Fruit fly (Drosophila melanogaster): ENCODE data around the gene CG34345.

Gene CG34345

dm6 chr2L:6644421-6645059 lies 21.6 kb downstream of the CG34345 start (continued):
- no peak for TF ChIP-seq stc (GFP tag; IDR thresholded peaks at IDR 0.05)
- TF ChIP-seq grau (tag; optimal IDR thresholded peaks at IDR 0.05), result no peak
- TF ChIP-seq Dll (GFP tag; IDR thresholded peaks at IDR 0.05; ENCODE audit: partially characterized antibody), result no peak
- no peak for TF ChIP-seq CG16863 (GFP tag; optimal IDR thresholded peaks at IDR 0.05)
- peak; percentile 66 for TF ChIP-seq Med (GFP tag)
- TF ChIP-seq CG11398 (GFP tag; optimal IDR thresholded peaks at IDR 0.05), result no peak
- TF ChIP-seq CG8924 (tag; optimal IDR thresholded peaks at IDR 0.05), result peak; percentile 8
- no peak for TF ChIP-seq cato (GFP tag; optimal IDR thresholded peaks at IDR 0.05; ENCODE audit: borderline replicate concordance)
- TF ChIP-seq Bdp1 (GFP tag; optimal IDR thresholded peaks at IDR 0.05), result no peak
- 0 out of 3 replicates have a peak, but pooled peaks have one; percentile 55 for TF ChIP-seq ci (GFP tag; IDR thresholded peaks at IDR 0.05)
- TF ChIP-seq ab (GFP tag; optimal IDR thresholded peaks at IDR 0.05), result no peak
- peak; percentile 27 for TF ChIP-seq grn (GFP tag; optimal IDR thresholded peaks at IDR 0.05)
- no peak for TF ChIP-seq CG33557 (GFP tag; optimal IDR thresholded peaks at IDR 0.05)
- TF ChIP-seq Atf3 (GFP tag; optimal IDR thresholded peaks at IDR 0.05), result peak; percentile 37
- peak; percentile 47 for TF ChIP-seq corto (GFP tag; optimal IDR thresholded peaks at IDR 0.05)
- peak; percentile 52 for TF ChIP-seq CG12155 (GFP tag; optimal IDR thresholded peaks at IDR 0.05)
- TF ChIP-seq Eip74EF (GFP tag; optimal IDR thresholded peaks at IDR 0.05), result peak in 1 of 2 experiments; percentile 24
- TF ChIP-seq CG10543 (GFP tag; optimal IDR thresholded peaks at IDR 0.05), result peak; percentile 25
- no peak for TF ChIP-seq so (GFP tag; IDR thresholded peaks at IDR 0.05)
- TF ChIP-seq H2.0 (GFP tag; IDR thresholded peaks at IDR 0.05), result no peak
- no peak for TF ChIP-seq CG14014 (GFP tag; IDR thresholded peaks at IDR 0.05)
- no peak for TF ChIP-seq Tbp (GFP tag; optimal IDR thresholded peaks at IDR 0.05)
- no peak for TF ChIP-seq ken (GFP tag; IDR thresholded peaks at IDR 0.05)
- TF ChIP-seq sd (tag; optimal IDR thresholded peaks at IDR 0.05), result peak; percentile 65
- peak; percentile 13 for TF ChIP-seq exex (tag; optimal IDR thresholded peaks at IDR 0.05)
- TF ChIP-seq CG3995 (GFP tag; optimal IDR thresholded peaks at IDR 0.05), result no peak
- no peak for TF ChIP-seq seq (GFP tag; IDR thresholded peaks at IDR 0.05)
- TF ChIP-seq CG15514 (GFP tag; optimal IDR thresholded peaks at IDR 0.05), result no peak
- peak; percentile 51; the same call in 1 of the 2 replicates for TF ChIP-seq CG13287 (GFP tag; IDR thresholded peaks at IDR 0.05; ENCODE audit: partially characterized antibody)
- TF ChIP-seq CG16779 (GFP tag; IDR thresholded peaks at IDR 0.05), result no peak
- peak; percentile 41 for TF ChIP-seq lbe (GFP tag; optimal IDR thresholded peaks at IDR 0.05)
- peak; percentile 32 for TF ChIP-seq CG13894 (tag; optimal IDR thresholded peaks at IDR 0.05)
- TF ChIP-seq CG15696 (tag; optimal IDR thresholded peaks at IDR 0.05), result no peak
- TF ChIP-seq eve (GFP tag; optimal IDR thresholded peaks at IDR 0.05), result peak in 1 of 2 experiments; percentile 53
- TF ChIP-seq CG13424 (tag; optimal IDR thresholded peaks at IDR 0.05), result no peak
- TF ChIP-seq D19B (GFP tag; optimal IDR thresholded peaks at IDR 0.05), result no peak
- TF ChIP-seq wek (GFP tag; optimal IDR thresholded peaks at IDR 0.05), result no peak
- TF ChIP-seq Neu2 (GFP tag; optimal IDR thresholded peaks at IDR 0.05; ENCODE audit: borderline replicate concordance), result no peak
- TF ChIP-seq CG31224 (GFP tag; IDR thresholded peaks at IDR 0.05), result no peak
- no peak for TF ChIP-seq HLH3B (GFP tag; IDR thresholded peaks at IDR 0.05)
- peak; percentile 60; the same call in 1 of the 2 replicates for TF ChIP-seq vvl (GFP tag; IDR thresholded peaks at IDR 0.05)
- TF ChIP-seq mirr (GFP tag; optimal IDR thresholded peaks at IDR 0.05), result peak; percentile 8
- no peak for TF ChIP-seq CG7556 (GFP tag; optimal IDR thresholded peaks at IDR 0.05)
- TF ChIP-seq Nf-YC (tag; optimal IDR thresholded peaks at IDR 0.05), result no peak
- peak; percentile 37 for TF ChIP-seq sug (tag; optimal IDR thresholded peaks at IDR 0.05)
- no peak for TF ChIP-seq sisA (GFP tag; IDR thresholded peaks at IDR 0.05)
- peak; percentile 96; the same call in 3 of the 4 replicates for TF ChIP-seq chinmo (GFP tag; IDR thresholded peaks at IDR 0.05; ENCODE audit: partially characterized antibody)
- TF ChIP-seq CG3838 (GFP tag; optimal IDR thresholded peaks at IDR 0.05), result peak; percentile 40
- no peak for TF ChIP-seq Hey (tag; optimal IDR thresholded peaks at IDR 0.05)
- TF ChIP-seq CG11723 (GFP tag; optimal IDR thresholded peaks at IDR 0.05), result no peak

All from whole organism, embryonic.